Fruit fly (Drosophila melanogaster) whole organism, embryonic: ENCODE results near the gene Bet3.

Experiments used
- Asciz ChIP-seq: fragments of 200-800 bp; sonication (Bioruptor generic); optimal IDR thresholded peaks from 2 replicates; lab custom pipeline; 2017; ENCODE audit warnings: missing biosample characterization, mild to moderate bottlenecking, missing genetic modification characterization, missing genetic modification reagents
- Atf3 ChIP-seq: fragments of 200-800 bp; sonication (Bioruptor generic); optimal IDR thresholded peaks from 3 replicates; lab custom pipeline; 2016; ENCODE audit warnings: missing biosample characterization, missing genetic modification characterization
- CG1024 ChIP-seq: fragments of 200-800 bp; sonication (Bioruptor generic); IDR thresholded peaks from 2 replicates; pipeline ENCODE4 v1.3.6; 2022; ENCODE audit warnings: missing biosample characterization, missing genetic modification characterization
- CG10462 ChIP-seq: fragments of 200-800 bp; sonication (Bioruptor generic); optimal IDR thresholded peaks from 2 replicates; lab custom pipeline; 2016; ENCODE audit warnings: missing biosample characterization, missing genetic modification characterization
- CG10543 ChIP-seq: fragments of 200-800 bp; sonication (Bioruptor generic); optimal IDR thresholded peaks from 3 replicates; lab custom pipeline; 2017; ENCODE audit warnings: missing biosample characterization, mild to moderate bottlenecking, missing genetic modification characterization, moderate library complexity
- CG12104 ChIP-seq: fragments of 200-800 bp; sonication (Bioruptor generic); optimal IDR thresholded peaks from 3 replicates; lab custom pipeline; 2016; ENCODE audit warnings: missing biosample characterization, missing genetic modification characterization
- CG1647 ChIP-seq: fragments of 200-800 bp; sonication (Bioruptor generic); optimal IDR thresholded peaks from 3 replicates; lab custom pipeline; 2016; ENCODE audit warnings: missing biosample characterization, missing genetic modification characterization
- CG16863 ChIP-seq: fragments of 200-800 bp; sonication (Bioruptor generic); optimal IDR thresholded peaks from 3 replicates; lab custom pipeline; 2016; ENCODE audit warnings: missing biosample characterization, missing genetic modification characterization
- CG17359 ChIP-seq: fragments of 200-800 bp; sonication (Bioruptor generic); optimal IDR thresholded peaks from 3 replicates; lab custom pipeline; 2018; ENCODE audit warnings: missing biosample characterization, mild to moderate bottlenecking, missing genetic modification characterization, moderate library complexity
- CG30020 ChIP-seq: fragments of 200-800 bp; optimal IDR thresholded peaks from 2 replicates; lab custom pipeline; 2019; ENCODE audit warnings: missing biosample characterization, mild to moderate bottlenecking, missing genetic modification characterization, moderate library complexity
- CG3281 ChIP-seq: fragments of 200-800 bp; sonication (Bioruptor generic); optimal IDR thresholded peaks from 3 replicates; lab custom pipeline; 2017; ENCODE audit warnings: missing biosample characterization, mild to moderate bottlenecking, missing genetic modification characterization
- CG34224 ChIP-seq: fragments of 200-800 bp; sonication (Bioruptor generic); IDR thresholded peaks from 3 replicates; pipeline ENCODE4 v1.3.6; 2022; ENCODE audit warnings: missing biosample characterization, missing genetic modification characterization; ENCODE audit not compliant: partially characterized antibody
- CG42726 ChIP-seq: fragments of 200-800 bp; sonication (Bioruptor generic); IDR thresholded peaks from 2 replicates; pipeline ENCODE4 v1.3.6; 2022; ENCODE audit warnings: missing biosample characterization, missing genetic modification characterization; ENCODE audit not compliant: partially characterized antibody
- CG4730 ChIP-seq: fragments of 200-800 bp; sonication (Bioruptor generic); IDR thresholded peaks from 2 replicates; pipeline ENCODE4 v1.3.6; 2022; ENCODE audit warnings: missing biosample characterization, missing genetic modification characterization
- CG4820 ChIP-seq: fragments of 200-800 bp; sonication (Bioruptor generic); optimal IDR thresholded peaks from 3 replicates; lab custom pipeline; 2016; ENCODE audit warnings: missing biosample characterization, missing genetic modification characterization
- CG6683 ChIP-seq: fragments of 200-800 bp; sonication (Bioruptor generic); optimal IDR thresholded peaks from 2 replicates; lab custom pipeline; 2017; ENCODE audit warnings: missing biosample characterization, mild to moderate bottlenecking, missing genetic modification characterization, missing genetic modification reagents
- CG7357 ChIP-seq: fragments of 200-800 bp; sonication (Bioruptor generic); IDR thresholded peaks from 3 replicates; pipeline ENCODE4 v1.3.6; 2022; ENCODE audit warnings: missing biosample characterization, missing genetic modification characterization
- CG7839 ChIP-seq: fragments of 200-800 bp; sonication (Bioruptor generic); optimal IDR thresholded peaks from 3 replicates; lab custom pipeline; 2018; ENCODE audit warnings: missing biosample characterization, mild to moderate bottlenecking, missing genetic modification characterization, moderate library complexity
- Camta ChIP-seq: fragments of 200-800 bp; sonication (Bioruptor generic); optimal IDR thresholded peaks from 2 replicates; lab custom pipeline; 2016; ENCODE audit warnings: missing biosample characterization, missing genetic modification characterization
- Dbx ChIP-seq: fragments of 200-800 bp; sonication (Bioruptor generic); IDR thresholded peaks from 3 replicates; pipeline ENCODE4 v1.3.6; 2022; ENCODE audit warnings: missing biosample characterization, missing genetic modification characterization
- E2f1 ChIP-seq: fragments of 200-800 bp; sonication (Bioruptor generic); IDR thresholded peaks from 2 replicates; pipeline ENCODE4 v1.3.6; 2022; ENCODE audit warnings: missing biosample characterization, missing genetic modification characterization
- Fer2 ChIP-seq: fragments of 200-800 bp; sonication (Bioruptor generic); optimal IDR thresholded peaks from 2 replicates; lab custom pipeline; 2018; ENCODE audit warnings: missing biosample characterization, mild to moderate bottlenecking, missing genetic modification characterization, moderate library complexity
- Fer3 ChIP-seq: fragments of 200-800 bp; sonication (Bioruptor generic); optimal IDR thresholded peaks from 2 replicates; lab custom pipeline; 2018; ENCODE audit warnings: missing biosample characterization, mild to moderate bottlenecking, missing genetic modification characterization, moderate library complexity
- Gug ChIP-seq: fragments of 200-800 bp; sonication (Bioruptor generic); IDR thresholded peaks from 4 replicates; pipeline ENCODE4 v1.3.6; 2022; ENCODE audit warnings: missing biosample characterization, missing genetic modification characterization
- H2.0 ChIP-seq: fragments of 200-800 bp; sonication (Bioruptor generic); IDR thresholded peaks from 2 replicates; pipeline ENCODE4 v1.3.6; 2022; ENCODE audit warnings: missing biosample characterization, missing genetic modification characterization
- MBD-R2 ChIP-seq: fragments of 200-800 bp; sonication (Bioruptor generic); IDR thresholded peaks from 2 replicates; pipeline ENCODE4 v1.3.6; 2022; ENCODE audit warnings: missing biosample characterization, missing genetic modification characterization
- NC2α ChIP-seq: fragments of 200-800 bp; sonication (Bioruptor generic); optimal IDR thresholded peaks from 2 replicates; lab custom pipeline; 2016; ENCODE audit warnings: missing biosample characterization, missing genetic modification characterization
- Neu2 ChIP-seq: fragments of 200-800 bp; sonication (Bioruptor generic); optimal IDR thresholded peaks from 3 replicates; lab custom pipeline; 2016; ENCODE audit warnings: missing biosample characterization, missing genetic modification characterization, borderline replicate concordance
- Ptx1 ChIP-seq: fragments of 200-800 bp; sonication (Bioruptor generic); IDR thresholded peaks from 2 replicates; pipeline ENCODE4 v1.3.6; 2022; ENCODE audit warnings: missing biosample characterization, missing genetic modification characterization
- Rfx ChIP-seq: fragments of 200-800 bp; sonication (Bioruptor generic); IDR thresholded peaks from 2 replicates; pipeline ENCODE4 v1.3.6; 2022; ENCODE audit warnings: missing biosample characterization, missing genetic modification characterization
- Usf ChIP-seq: fragments of 200-800 bp; sonication (Bioruptor generic); optimal IDR thresholded peaks from 2 replicates; lab custom pipeline; 2017; ENCODE audit warnings: missing genotype, missing biosample characterization, missing genetic modification characterization
- br ChIP-seq: fragments of >200 bp; optimal IDR thresholded peaks from 2 replicates; lab custom pipeline; 2017
- crol ChIP-seq: fragments of 200-800 bp; sonication (Bioruptor generic); IDR thresholded peaks from 2 replicates; pipeline ENCODE4 v1.3.6; 2022; ENCODE audit warnings: missing biosample characterization, missing genetic modification characterization
- cwo ChIP-seq: fragments of 200-800 bp; sonication (Bioruptor generic); optimal IDR thresholded peaks from 3 replicates; lab custom pipeline; 2017; ENCODE audit warnings: missing biosample characterization, missing genetic modification characterization, mild to moderate bottlenecking, moderate library complexity, missing genetic modification reagents
- exex ChIP-seq: fragments of 200-800 bp; sonication (Bioruptor generic); optimal IDR thresholded peaks from 4 replicates; lab custom pipeline; 2018; ENCODE audit warnings: missing biosample characterization, mild to moderate bottlenecking, missing genetic modification characterization, moderate library complexity
- hb ChIP-seq: fragments of 200-800 bp; sonication (Bioruptor generic); IDR thresholded peaks from 3 replicates; pipeline ENCODE4 v1.3.6; 2022; ENCODE audit warnings: missing biosample characterization, missing genetic modification characterization; ENCODE audit not compliant: partially characterized antibody
- hbn ChIP-seq: fragments of 200-800 bp; sonication (Bioruptor generic); IDR thresholded peaks from 2 replicates; pipeline ENCODE4 v1.3.6; 2022; ENCODE audit warnings: missing biosample characterization, missing genetic modification characterization; ENCODE audit not compliant: partially characterized antibody
- jigr1 ChIP-seq: fragments of 200-800 bp; sonication (Bioruptor generic); IDR thresholded peaks from 3 replicates; pipeline ENCODE4 v1.3.6; 2022; ENCODE audit warnings: missing biosample characterization, missing genetic modification characterization
- ken ChIP-seq: fragments of 200-800 bp; sonication (Bioruptor generic); IDR thresholded peaks from 3 replicates; pipeline ENCODE4 v1.3.6; 2022; ENCODE audit warnings: missing biosample characterization, missing genetic modification characterization
- lab ChIP-seq: fragments of 200-800 bp; sonication (Bioruptor generic); optimal IDR thresholded peaks from 3 replicates; lab custom pipeline; 2017; ENCODE audit warnings: missing biosample characterization, missing genetic modification characterization, mild to moderate bottlenecking, moderate library complexity, missing genetic modification reagents
- mirr ChIP-seq: fragments of 200-800 bp; sonication (Bioruptor generic); optimal IDR thresholded peaks from 3 replicates; lab custom pipeline; 2018; ENCODE audit warnings: missing biosample characterization, mild to moderate bottlenecking, missing genetic modification characterization
- nom ChIP-seq: fragments of 200-800 bp; sonication (Bioruptor generic); optimal IDR thresholded peaks from 2 replicates; lab custom pipeline; 2017; ENCODE audit warnings: missing biosample characterization, missing genetic modification characterization, mild to moderate bottlenecking, moderate library complexity, missing genetic modification reagents
- pzg ChIP-seq: fragments of 200-800 bp; sonication (Bioruptor generic); optimal IDR thresholded peaks from 3 replicates; lab custom pipeline; 2018; ENCODE audit warnings: missing biosample characterization, mild to moderate bottlenecking, missing genetic modification characterization, moderate library complexity
- repo ChIP-seq: fragments of 200-800 bp; sonication (Bioruptor generic); optimal IDR thresholded peaks from 2 replicates; lab custom pipeline; 2016; ENCODE audit warnings: missing biosample characterization, missing genetic modification characterization
- run ChIP-seq: fragments of 200-800 bp; sonication (Bioruptor generic); optimal IDR thresholded peaks from 3 replicates; lab custom pipeline; 2018; ENCODE audit warnings: missing biosample characterization, mild to moderate bottlenecking, missing genetic modification characterization
- scrt ChIP-seq: fragments of 200-800 bp; sonication (Bioruptor generic); optimal IDR thresholded peaks from 2 replicates; lab custom pipeline; 2018; ENCODE audit warnings: missing biosample characterization, mild to moderate bottlenecking, missing genetic modification characterization, moderate library complexity
- sim ChIP-seq: fragments of 200-800 bp; sonication (Bioruptor generic); IDR thresholded peaks from 2 replicates; pipeline ENCODE4 v1.3.6; 2022; ENCODE audit warnings: missing biosample characterization, missing genetic modification characterization
- slou ChIP-seq: fragments of 200-800 bp; sonication (Bioruptor generic); optimal IDR thresholded peaks from 3 replicates; lab custom pipeline; 2016; ENCODE audit warnings: missing biosample characterization, missing genetic modification characterization
- tio ChIP-seq: fragments of 200-800 bp; sonication (Bioruptor generic); optimal IDR thresholded peaks from 2 replicates; lab custom pipeline; 2017; ENCODE audit warnings: missing biosample characterization, missing genetic modification characterization, inconsistent platforms

Bet3 gene

dm6 chr3L:9451522-9452118, 9.6 kb upstream of the Bet3 start, which contains the start of the genes CG3448 and ghi (continued):
- TF ChIP-seq CG17359 (peak; percentile 73), CG1647 (GFP tag; lab: Kevin White, UChicago) (no peak), hbn (peak; percentile 62), CG10462 (GFP tag; lab: Kevin White, UChicago) (no peak), mirr (GFP tag; lab: Kevin White, UChicago) (peak; percentile 59), NC2α (GFP tag; lab: Kevin White, UChicago) (no peak), cwo (peak; percentile 41), run (tag; lab: Kevin White, UChicago) (no peak), CG1024 (GFP tag; lab: Robert Waterston, UW) (no peak), Fer3 (peak; percentile 68), jigr1 (GFP tag; lab: Robert Waterston, UW) (no peak), Atf3 (GFP tag; lab: Kevin White, UChicago) (no peak), Neu2 (GFP tag; lab: Kevin White, UChicago) (no peak), CG12104 (peak; percentile 45), Asciz (GFP tag; lab: Kevin White, UChicago) (peak; percentile 18), CG6683 (peak; percentile 37), CG7357 (0 out of 3 replicates have a peak, but pooled peaks have one; percentile 28), CG16863 (GFP tag; lab: Kevin White, UChicago) (peak; percentile 1), ken (no peak), crol (GFP tag; lab: Robert Waterston, UW) (no peak), H2.0 (GFP tag; lab: Robert Waterston, UW) (no peak), Dbx (GFP tag; lab: Robert Waterston, UW) (peak; percentile 78), pzg (GFP tag; lab: Kevin White, UChicago) (peak; percentile 69), hb (peak; percentile 43; the same call in 1 of the 3 replicates), CG34224 (peak; percentile 74), CG10543 (GFP tag; lab: Kevin White, UChicago) (peak; percentile 53), slou (GFP tag; lab: Kevin White, UChicago) (peak; percentile 34), CG30020 (tag; lab: Kevin White, UChicago) (peak; percentile 41), CG42726 (no peak), CG3281 (GFP tag; lab: Kevin White, UChicago) (peak; percentile 68), CG4820 (peak; percentile 58), CG7839 (tag; lab: Kevin White, UChicago) (peak; percentile 69), Fer2 (peak; percentile 77), E2f1 (GFP tag; lab: Robert Waterston, UW) (peak; percentile 15; the same call in 1 of the 2 replicates), br (lab: Kevin White, UChicago) (no peak), nom (peak; percentile 46), exex (tag; lab: Kevin White, UChicago) (peak; percentile 56), Ptx1 (GFP tag; lab: Robert Waterston, UW) (peak; percentile 58), Camta (GFP tag; lab: Kevin White, UChicago) (peak; percentile 17), repo (no peak), scrt (GFP tag; lab: Kevin White, UChicago) (peak; percentile 91), Gug (GFP tag; lab: Robert Waterston, UW) (peak; percentile 31; the same call in 1 of the 4 replicates), Rfx (GFP tag; lab: Robert Waterston, UW) (peak; percentile 64), CG4730 (0 out of 2 replicates have a peak, but pooled peaks have one; percentile 41), sim (no peak), tio (GFP tag; lab: Kevin White, UChicago) (no peak), lab (GFP tag; lab: Kevin White, UChicago) (peak; percentile 83), MBD-R2 (GFP tag; lab: Robert Waterston, UW) (peak; percentile 69; the same call in 1 of the 2 replicates), Usf (GFP tag; lab: Kevin White, UChicago) (no peak)
